Worm (Caenorhabditis elegans): ENCODE data around the gene rpl-36.

The rpl-36 gene

ce11 chrIII:7201378-7202256, 21.6 kb downstream of the rpl-36 start, which contains the start of gene dpy-31:
dpy-31 (plus strand) TSS chrIII:7202206.
- TF ChIP-seq lin-39 (tag; optimal IDR thresholded peaks at IDR 0.05) = no peak
- no peak for TF ChIP-seq unc-39 (tag; optimal IDR thresholded peaks at IDR 0.05)
- peak; percentile 22 for TF ChIP-seq ceh-16 (tag; optimal IDR thresholded peaks at IDR 0.05)
- peak; percentile 99 for TF ChIP-seq blmp-1 (tag; optimal IDR thresholded peaks at IDR 0.05; ENCODE audit: insufficient read depth)
- peak; percentile 64 for TF ChIP-seq nhr-21 (tag; optimal IDR thresholded peaks at IDR 0.05)
- TF ChIP-seq elt-1 (tag; optimal IDR thresholded peaks at IDR 0.05) = no peak
- peak; percentile 39 for TF ChIP-seq crh-2 (tag; optimal IDR thresholded peaks at IDR 0.05)
- peak in 1 of 2 experiments; percentile 37 for TF ChIP-seq lsy-2 (tag; optimal IDR thresholded peaks at IDR 0.05)
- peak; percentile 88 for TF ChIP-seq egl-27 (tag; optimal IDR thresholded peaks at IDR 0.05)
- no peak for TF ChIP-seq elt-3 (tag; optimal IDR thresholded peaks at IDR 0.05)
- no peak for TF ChIP-seq mdl-1 (tag; optimal IDR thresholded peaks at IDR 0.05)
- peak; percentile 57 for TF ChIP-seq sma-9 (GFP tag; optimal IDR thresholded peaks at IDR 0.05)
- TF ChIP-seq sma-9 (tag; optimal IDR thresholded peaks at IDR 0.05) = no peak
- TF ChIP-seq fos-1 (tag; optimal IDR thresholded peaks at IDR 0.05) = peak; percentile 27
- no peak for TF ChIP-seq unc-62 (GFP tag; optimal IDR thresholded peaks at IDR 0.05)
- TF ChIP-seq sma-3 (GFP tag; optimal IDR thresholded peaks at IDR 0.05) = peak; percentile 33
- TF ChIP-seq nhr-25 (tag; optimal IDR thresholded peaks at IDR 0.05) = peak; percentile 90
- TF ChIP-seq ztf-4 (tag; optimal IDR thresholded peaks at IDR 0.05) = no peak

ce11 chrIII:7203130-7203775, 23.2 kb downstream of the rpl-36 start:
- TF ChIP-seq F13H6.1 (tag; optimal IDR thresholded peaks at IDR 0.05) (no peak), nhr-237 (tag; optimal IDR thresholded peaks at IDR 0.05) (no peak), zag-1 (tag; optimal IDR thresholded peaks at IDR 0.05) (no peak), mab-5 (tag; optimal IDR thresholded peaks at IDR 0.05) (no peak), gmeb-1 (tag; optimal IDR thresholded peaks at IDR 0.05) (peak; percentile 45), nhr-129 (tag; optimal IDR thresholded peaks at IDR 0.05) (no peak), peb-1 (tag; optimal IDR thresholded peaks at IDR 0.05) (no peak), nhr-25 (tag; optimal IDR thresholded peaks at IDR 0.05) (peak; percentile 67), nhr-6 (tag; optimal IDR thresholded peaks at IDR 0.05) (no peak), unc-62 (GFP tag; optimal IDR thresholded peaks at IDR 0.05) (no peak), nhr-21 (tag; optimal IDR thresholded peaks at IDR 0.05) (peak; percentile 65), nhr-77 (tag; optimal IDR thresholded peaks at IDR 0.05) (no peak), sma-3 (GFP tag; optimal IDR thresholded peaks at IDR 0.05) (peak; percentile 27), egl-27 (tag; optimal IDR thresholded peaks at IDR 0.05) (peak; percentile 75), sem-4 (tag; optimal IDR thresholded peaks at IDR 0.05) (no peak), mbf-1 (tag; optimal IDR thresholded peaks at IDR 0.05) (no peak), sma-9 (GFP tag; optimal IDR thresholded peaks at IDR 0.05) (peak; percentile 50), sma-9 (tag; optimal IDR thresholded peaks at IDR 0.05) (no peak), skn-1 (tag; optimal IDR thresholded peaks at IDR 0.05) (no peak), mdl-1 (tag; optimal IDR thresholded peaks at IDR 0.05) (no peak), ZK546.5 (tag; optimal IDR thresholded peaks at IDR 0.05) (no peak), lin-11 (tag; optimal IDR thresholded peaks at IDR 0.05) (no peak), nhr-23 (tag; optimal IDR thresholded peaks at IDR 0.05) (no peak), fos-1 (tag; optimal IDR thresholded peaks at IDR 0.05) (peak; percentile 42), blmp-1 (tag; optimal IDR thresholded peaks at IDR 0.05; ENCODE audit: insufficient read depth) (peak; percentile 6), snpc-4 (tag; optimal IDR thresholded peaks at IDR 0.05) (no peak), lsy-2 (tag; optimal IDR thresholded peaks at IDR 0.05) (peak in 1 of 2 experiments; percentile 20), unc-39 (tag; optimal IDR thresholded peaks at IDR 0.05) (no peak), C34F6.9 (tag; optimal IDR thresholded peaks at IDR 0.05) (no peak), R02D3.7 (tag; optimal IDR thresholded peaks at IDR 0.05) (no peak), ztf-11 (tag; optimal IDR thresholded peaks at IDR 0.05) (no peak), nhr-12 (tag; optimal IDR thresholded peaks at IDR 0.05) (no peak)
